Worm (Caenorhabditis elegans) whole organism, L2 larva: ENCODE data around the gene math-25.

ENCODE experiments used
- aly-2 ChIP-seq: fragments of 150-350 bp; optimal IDR thresholded peaks from 2 replicates; lab custom pipeline; 2014; ENCODE audit warnings: missing biosample characterization, missing genetic modification characterization
- ceh-16 ChIP-seq: fragments of 150-350 bp; optimal IDR thresholded peaks from 2 replicates; lab custom pipeline; 2014; ENCODE audit warnings: missing biosample characterization, missing genetic modification characterization
- nhr-12 ChIP-seq: fragments of 150-350 bp; optimal IDR thresholded peaks from 2 replicates; lab custom pipeline; 2014; ENCODE audit warnings: missing biosample characterization, missing genetic modification characterization
- skn-1 ChIP-seq: sonication (generic microtip); optimal IDR thresholded peaks from 2 replicates; lab custom pipeline; 2017; ENCODE audit warnings: missing biosample characterization, missing genetic modification characterization
- sma-9 ChIP-seq, 2 experiments: fragments of 150-350 bp in 1 of 2; sonication (generic microtip) in 1 of 2; optimal IDR thresholded peaks; 2 replicates each; lab custom pipeline; 2014 to 2016; ENCODE audit warnings: missing genetic modification characterization in 2 of 2, mild to moderate bottlenecking in 1 of 2, missing biosample characterization in 1 of 2, missing compliant biosample characterization in 1 of 2, missing genetic modification reagents in 1 of 2, moderate library complexity in 1 of 2
- unc-55 ChIP-seq: fragments of 150-350 bp; sonication (generic microtip); optimal IDR thresholded peaks from 3 replicates; lab custom pipeline; 2014; ENCODE audit warnings: missing biosample characterization, missing genetic modification reagents, missing genetic modification characterization
- ztf-11 ChIP-seq: sonication (generic microtip); optimal IDR thresholded peaks from 2 replicates; lab custom pipeline; 2017; ENCODE audit warnings: missing biosample characterization, missing genetic modification characterization
- ztf-4 ChIP-seq: fragments of 150-350 bp; optimal IDR thresholded peaks from 2 replicates; lab custom pipeline; 2014; ENCODE audit warnings: missing biosample characterization, missing genetic modification characterization

ce11 chrII:1945093-1945492 lies 49.2 kb downstream of the math-25 start, which contains the start of gene ZK250.14:
- TF ChIP-seq unc-55 (GFP tag; lab: Kevin White, UChicago) (no peak), ceh-16 (tag; lab: Kevin White, UChicago) (no peak), sma-9 (GFP tag; optimal IDR thresholded peaks at IDR 0.05; lab: Kevin White, UChicago) (no peak), sma-9 (tag; optimal IDR thresholded peaks at IDR 0.05; lab: Kevin White, UChicago) (no peak), nhr-12 (tag; lab: Kevin White, UChicago) (no peak), aly-2 (no peak), ztf-4 (tag; lab: Kevin White, UChicago) (no peak), skn-1 (tag; lab: Kevin White, UChicago) (no peak), ztf-11 (tag; lab: Kevin White, UChicago) (no peak)
